Worm (Caenorhabditis elegans) whole organism, L3 larva: ENCODE results near the gene F01E11.18.

Experiments used
- R02D3.7 ChIP-seq: fragments of 150-350 bp; optimal IDR thresholded peaks from 2 replicates; lab custom pipeline; 2014; ENCODE audit warnings: missing biosample characterization, missing genetic modification characterization
- ZK546.5 ChIP-seq: sonication (generic microtip); optimal IDR thresholded peaks from 2 replicates; lab custom pipeline; 2017; ENCODE audit warnings: missing biosample characterization, missing genetic modification characterization
- ama-1 ChIP-seq: fragments of 150-350 bp; optimal IDR thresholded peaks from 2 replicates; lab custom pipeline; 2018
- ceh-16 ChIP-seq: sonication (generic microtip); optimal IDR thresholded peaks from 2 replicates; lab custom pipeline; 2017; ENCODE audit warnings: missing biosample characterization, missing genetic modification characterization
- ceh-28 ChIP-seq: fragments of 150-350 bp; optimal IDR thresholded peaks from 2 replicates; lab custom pipeline; 2014; ENCODE audit warnings: missing biosample characterization, missing genetic modification reagents, missing genetic modification characterization
- ceh-82 ChIP-seq: fragments of 150-350 bp; optimal IDR thresholded peaks from 2 replicates; lab custom pipeline; 2014; ENCODE audit warnings: missing biosample characterization, missing genetic modification characterization
- ceh-9 ChIP-seq: sonication (generic microtip); optimal IDR thresholded peaks from 2 replicates; lab custom pipeline; 2018; ENCODE audit warnings: missing biosample characterization, missing genetic modification characterization
- daf-12 ChIP-seq: fragments of 150-350 bp; optimal IDR thresholded peaks from 2 replicates; lab custom pipeline; 2014; ENCODE audit warnings: missing biosample characterization, missing genetic modification reagents, missing genetic modification characterization
- egl-27 ChIP-seq: sonication (generic microtip); optimal IDR thresholded peaks from 4 replicates; lab custom pipeline; 2017; ENCODE audit warnings: missing biosample characterization, missing genetic modification reagents, missing genetic modification characterization
- elt-1 ChIP-seq: fragments of 150-350 bp; optimal IDR thresholded peaks from 2 replicates; lab custom pipeline; 2014; ENCODE audit warnings: missing biosample characterization, missing genetic modification characterization
- elt-2 ChIP-seq: sonication (generic microtip); optimal IDR thresholded peaks from 2 replicates; lab custom pipeline; 2016; ENCODE audit warnings: missing genetic modification reagents, mild to moderate bottlenecking, missing genetic modification characterization, missing compliant biosample characterization
- elt-3 ChIP-seq, 3 experiments: fragments of 150-350 bp in 1 of 3; sonication (generic microtip) in 2 of 3; optimal IDR thresholded peaks; 2 replicates in 2 of 3; 4 replicates in 1 of 3; lab custom pipeline; 2014 to 2017; ENCODE audit warnings: missing biosample characterization in 3 of 3, missing genetic modification characterization in 3 of 3
- eor-1 ChIP-seq, 2 experiments: fragments of 150-350 bp; optimal IDR thresholded peaks; 2 replicates each; lab custom pipeline; 2014 to 2018; ENCODE audit warnings: missing biosample characterization in 2 of 2, missing genetic modification characterization in 2 of 2
- fkh-10 ChIP-seq: sonication (generic microtip); optimal IDR thresholded peaks from 2 replicates; lab custom pipeline; 2017; ENCODE audit warnings: missing biosample characterization, missing genetic modification reagents, missing genetic modification characterization
- hmg-11 ChIP-seq: sonication (generic microtip); optimal IDR thresholded peaks from 2 replicates; lab custom pipeline; 2016; ENCODE audit warnings: missing genetic modification characterization, missing compliant biosample characterization
- jun-1 ChIP-seq: fragments of 150-350 bp; optimal IDR thresholded peaks from 2 replicates; lab custom pipeline; 2014; ENCODE audit warnings: missing biosample characterization, missing genetic modification reagents, missing genetic modification characterization
- lin-15B ChIP-seq: fragments of 150-350 bp; optimal IDR thresholded peaks from 2 replicates; lab custom pipeline; 2014; ENCODE audit warnings: missing biosample characterization, missing genetic modification characterization
- lin-39 ChIP-seq: fragments of 150-350 bp; optimal IDR thresholded peaks from 2 replicates; lab custom pipeline; 2018; ENCODE audit warnings: missing biosample characterization, missing genetic modification reagents, missing genetic modification characterization
- lsy-12 ChIP-seq: sonication (generic microtip); optimal IDR thresholded peaks from 2 replicates; lab custom pipeline; 2016; ENCODE audit warnings: mild to moderate bottlenecking, missing genetic modification characterization, missing compliant biosample characterization
- mml-1 ChIP-seq: fragments of 150-350 bp; sonication (generic microtip); optimal IDR thresholded peaks from 3 replicates; lab custom pipeline; 2014; ENCODE audit warnings: missing biosample characterization, missing genetic modification characterization
- nfya-1 ChIP-seq: sonication (generic microtip); optimal IDR thresholded peaks from 2 replicates; lab custom pipeline; 2017; ENCODE audit warnings: missing genetic modification characterization, mild to moderate bottlenecking, missing compliant biosample characterization, antibody characterized with exemption, moderate library complexity; ENCODE audit not compliant: insufficient read depth
- nhr-12 ChIP-seq: fragments of 150-350 bp; optimal IDR thresholded peaks from 2 replicates; lab custom pipeline; 2014; ENCODE audit warnings: missing biosample characterization, missing genetic modification characterization
- nhr-23 ChIP-seq: fragments of 150-350 bp; optimal IDR thresholded peaks from 2 replicates; lab custom pipeline; 2014; ENCODE audit warnings: missing biosample characterization, missing genetic modification reagents, missing genetic modification characterization
- nhr-25 ChIP-seq: sonication (generic microtip); optimal IDR thresholded peaks from 2 replicates; lab custom pipeline; 2017; ENCODE audit warnings: missing biosample characterization, missing genetic modification characterization
- nhr-28 ChIP-seq: fragments of 150-350 bp; optimal IDR thresholded peaks from 2 replicates; lab custom pipeline; 2014; ENCODE audit warnings: missing biosample characterization, missing genetic modification characterization
- nhr-67 ChIP-seq: fragments of 150-350 bp; optimal IDR thresholded peaks from 2 replicates; lab custom pipeline; 2014; ENCODE audit warnings: missing biosample characterization, missing genetic modification characterization
- nhr-77 ChIP-seq: fragments of 150-350 bp; optimal IDR thresholded peaks from 2 replicates; lab custom pipeline; 2014; ENCODE audit warnings: missing biosample characterization, missing genetic modification characterization
- pha-4 ChIP-seq: fragments of 150-350 bp; optimal IDR thresholded peaks from 2 replicates; lab custom pipeline; 2014; ENCODE audit warnings: missing biosample characterization, missing genetic modification reagents, missing genetic modification characterization
- pqm-1 ChIP-seq: fragments of 150-350 bp; optimal IDR thresholded peaks from 2 replicates; lab custom pipeline; 2017; ENCODE audit warnings: missing biosample characterization, missing genetic modification characterization, inconsistent platforms
- sea-2 ChIP-seq: fragments of 150-350 bp; sonication (generic microtip); optimal IDR thresholded peaks from 4 replicates; lab custom pipeline; 2014; ENCODE audit warnings: missing biosample characterization, missing genetic modification reagents, missing genetic modification characterization
- skn-1 ChIP-seq: fragments of 150-350 bp; optimal IDR thresholded peaks from 2 replicates; lab custom pipeline; 2014; ENCODE audit warnings: missing biosample characterization, missing genetic modification characterization
- snpc-4 ChIP-seq: fragments of 150-350 bp; optimal IDR thresholded peaks from 2 replicates; lab custom pipeline; 2014; ENCODE audit warnings: missing biosample characterization, missing genetic modification characterization
- unc-39 ChIP-seq: sonication (generic microtip); optimal IDR thresholded peaks from 4 replicates; lab custom pipeline; 2017; ENCODE audit warnings: missing biosample characterization, missing genetic modification characterization
- ztf-11 ChIP-seq: fragments of 150-350 bp; optimal IDR thresholded peaks from 2 replicates; lab custom pipeline; 2014; ENCODE audit warnings: missing biosample characterization, missing genetic modification characterization
- ztf-4 ChIP-seq: fragments of 150-350 bp; optimal IDR thresholded peaks from 2 replicates; lab custom pipeline; 2014; ENCODE audit warnings: missing biosample characterization, missing genetic modification characterization

Gene F01E11.18

DNA sequence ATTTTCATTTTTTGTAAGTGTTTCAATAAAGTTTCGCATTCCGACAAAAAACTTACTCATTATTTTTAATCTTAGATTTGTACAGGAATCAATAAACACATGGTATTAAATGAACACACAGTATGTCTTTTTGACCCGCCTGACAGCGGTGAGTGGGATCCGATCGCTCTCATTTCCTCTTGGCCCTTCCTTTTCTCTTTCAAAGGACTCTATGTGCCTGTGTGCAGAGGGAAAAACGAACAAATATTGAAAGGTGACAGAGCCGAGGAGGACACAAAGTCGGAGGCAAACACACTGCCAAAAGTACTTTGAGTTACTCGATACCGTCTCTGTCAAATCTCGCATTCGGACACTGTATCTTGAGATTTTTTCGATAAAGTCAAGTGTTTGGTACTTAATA, 7.0 kb downstream of the F01E11.18 start, which contains the start of the genes F01E11.20 and tsp-16:
Gene F01E11.20, minus strand, starts transcription at position 101 of the 400 bp plus-strand sequence.
Gene tsp-16, minus strand, starts transcription at position 173 of the 400 bp plus-strand sequence.
- TF ChIP-seq pha-4 (tag; lab: Kevin White, UChicago) (peak; percentile 70), ZK546.5 (tag; lab: Kevin White, UChicago) (no peak)

DNA sequence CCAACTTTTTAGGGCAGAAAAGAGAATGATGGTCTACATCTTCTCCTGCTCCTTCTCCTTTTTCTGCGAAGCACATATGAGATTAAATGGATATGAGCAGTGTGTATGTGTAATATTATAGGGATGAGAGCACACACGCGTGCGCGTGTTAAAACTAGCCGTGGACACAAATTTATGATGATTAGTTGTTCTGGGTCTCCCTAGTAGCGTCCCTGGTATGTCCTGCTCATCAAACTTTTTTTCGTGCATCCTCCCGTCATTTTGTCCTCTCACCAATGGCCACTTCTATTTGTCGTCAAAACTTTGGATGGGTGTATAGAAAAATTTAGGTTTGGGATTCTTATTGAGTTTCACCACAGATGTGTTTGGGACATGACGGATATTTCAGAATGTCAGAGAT, 12.5 kb downstream of the F01E11.18 start:
- TF ChIP-seq elt-2 (tag; lab: Kevin White, UChicago) = no peak
- no peak for TF ChIP-seq pqm-1 (tag; lab: Kevin White, UChicago)
- TF ChIP-seq lin-39 (tag; lab: Kevin White, UChicago) = no peak
- TF ChIP-seq lsy-12 = no peak
- TF ChIP-seq sea-2 (GFP tag; lab: Kevin White, UChicago) = no peak
- no peak for TF ChIP-seq ceh-82 (tag; lab: Kevin White, UChicago)
- TF ChIP-seq daf-12 (tag; lab: Kevin White, UChicago) = no peak
- no peak for TF ChIP-seq fkh-10 (GFP tag; lab: Kevin White, UChicago)
- no peak for TF ChIP-seq ama-1
- TF ChIP-seq snpc-4 = no peak
- no peak for TF ChIP-seq nhr-28 (tag; lab: Kevin White, UChicago)
- no peak for TF ChIP-seq ztf-4 (tag; lab: Kevin White, UChicago)

DNA sequence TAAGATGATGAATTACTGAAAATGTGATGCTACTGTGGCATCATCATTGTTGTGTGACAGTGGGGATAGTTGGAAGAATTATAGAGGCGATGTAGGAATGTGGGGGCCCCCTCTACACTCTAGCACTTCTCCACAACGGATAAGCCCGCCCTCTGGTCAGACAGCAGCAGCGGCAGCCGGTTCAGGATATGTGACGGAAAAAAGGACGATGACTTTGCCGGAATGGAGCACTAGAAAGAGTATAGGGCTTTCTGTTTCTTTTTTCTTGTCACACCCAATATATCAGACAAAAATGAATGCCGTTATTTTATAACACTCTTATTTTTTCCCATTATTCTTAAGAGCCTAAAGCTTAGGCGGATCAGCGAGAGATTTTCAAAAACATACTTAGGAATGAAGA, 16.0 kb downstream of the F01E11.18 start, which contains the start of gene tyra-2:
Gene tyra-2, minus strand, starts transcription at position 101 of the 400 bp plus-strand sequence.
- TF ChIP-seq R02D3.7 (tag; lab: Kevin White, UChicago) = no peak
- TF ChIP-seq nfya-1 (tag; lab: Kevin White, UChicago) = no peak
- TF ChIP-seq nhr-25 (tag; lab: Kevin White, UChicago) = no peak
- TF ChIP-seq fkh-10 (GFP tag; lab: Kevin White, UChicago) = no peak
- TF ChIP-seq lin-15B (tag; lab: Kevin White, UChicago) = no peak

DNA sequence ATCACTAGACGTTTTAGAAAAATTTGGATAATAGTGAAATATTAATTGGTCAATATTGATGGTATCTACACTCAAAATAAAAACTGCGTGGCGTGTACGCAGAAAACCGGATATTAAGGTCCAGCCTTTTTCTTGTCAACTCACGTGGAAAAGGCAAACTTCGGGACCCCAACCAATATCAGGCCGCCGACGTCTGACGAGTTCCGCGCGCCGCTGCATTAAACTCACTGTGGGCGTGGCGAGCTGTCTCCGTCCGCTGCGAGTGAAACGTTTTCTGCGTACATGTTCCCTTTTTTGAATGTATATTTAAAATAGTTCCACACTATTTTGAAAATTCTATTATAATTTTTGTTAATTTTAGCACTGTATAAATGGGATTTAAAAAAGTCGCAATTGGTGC, 16.5 kb downstream of the F01E11.18 start:
- TF ChIP-seq fkh-10 (GFP tag; lab: Kevin White, UChicago) = no peak
- peak; percentile 6 for TF ChIP-seq snpc-4
- no peak for TF ChIP-seq nfya-1 (tag; lab: Kevin White, UChicago)
- TF ChIP-seq jun-1 (tag; lab: Kevin White, UChicago) = no peak
- no peak for TF ChIP-seq lin-15B (tag; lab: Kevin White, UChicago)

DNA sequence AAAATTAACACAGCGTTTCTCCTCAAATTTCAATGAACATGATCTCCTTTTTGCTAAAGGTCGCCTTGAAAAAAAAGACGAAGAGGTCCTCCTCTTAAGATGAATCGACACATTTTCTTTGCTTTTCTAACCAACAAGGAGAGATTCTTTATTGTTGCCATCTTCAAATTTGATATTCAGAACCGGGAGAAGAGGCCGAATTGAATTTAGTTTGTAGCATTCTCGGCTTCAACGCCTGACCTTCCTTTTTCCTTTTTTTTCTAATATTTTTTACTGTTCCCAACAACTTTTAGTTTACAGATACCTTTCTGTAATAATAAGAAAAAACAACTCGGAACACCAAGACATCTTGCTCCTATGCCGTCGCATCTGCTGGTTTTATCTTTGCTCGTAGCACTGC, 30.3 kb downstream of the F01E11.18 start, which contains the start of gene cah-5:
Gene cah-5, plus strand, starts transcription at position 301 of the 400 bp plus-strand sequence.
- no peak for TF ChIP-seq egl-27 (tag; lab: Kevin White, UChicago)
- no peak for TF ChIP-seq skn-1 (tag; lab: Kevin White, UChicago)
- no peak for TF ChIP-seq ceh-9
- TF ChIP-seq ztf-4 (tag; lab: Kevin White, UChicago) = no peak
- TF ChIP-seq nhr-67 (tag; lab: Kevin White, UChicago) = no peak
- no peak for TF ChIP-seq mml-1 (tag; lab: Kevin White, UChicago)
- TF ChIP-seq ceh-16 = no peak
- no peak for TF ChIP-seq elt-1
- TF ChIP-seq unc-39 (tag; lab: Kevin White, UChicago) = no peak
- TF ChIP-seq snpc-4 = no peak
- TF ChIP-seq R02D3.7 (tag; lab: Kevin White, UChicago) = no peak
- TF ChIP-seq ama-1 = no peak
- no peak for TF ChIP-seq hmg-11
- no peak for TF ChIP-seq nhr-12 (tag; lab: Kevin White, UChicago)
- TF ChIP-seq sea-2 (GFP tag; lab: Kevin White, UChicago) = no peak
- no peak for TF ChIP-seq ztf-11 (tag; lab: Kevin White, UChicago)

DNA sequence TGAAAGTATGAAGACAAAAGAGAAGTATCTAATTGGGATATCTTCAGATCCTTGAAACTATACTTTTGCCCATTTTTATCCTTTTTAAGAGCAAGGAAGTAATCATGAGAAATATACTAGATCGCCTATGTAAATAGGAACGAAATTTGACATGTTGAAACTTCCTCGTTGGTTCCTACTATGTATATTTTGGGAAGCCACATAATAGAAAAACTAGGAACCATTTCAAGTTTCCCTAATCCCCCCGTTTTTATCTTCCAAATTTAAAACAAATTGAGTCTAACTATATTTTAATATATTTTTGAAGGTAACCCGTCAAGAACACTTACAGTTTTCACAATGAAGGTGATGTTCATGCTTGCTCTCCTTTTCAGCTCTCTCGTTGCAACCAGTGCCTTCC, 39.4 kb downstream of the F01E11.18 start, which contains the start of gene flp-26:
Gene flp-26, plus strand, starts transcription at position 301 of the 400 bp plus-strand sequence.
- no peak for TF ChIP-seq skn-1 (tag; lab: Kevin White, UChicago)
- no peak for TF ChIP-seq ceh-16
- no peak for TF ChIP-seq jun-1 (tag; lab: Kevin White, UChicago)
- TF ChIP-seq eor-1 (tag; optimal IDR thresholded peaks at IDR 0.05; lab: Kevin White, UChicago) = no peak
- no peak for TF ChIP-seq elt-3 (tag; optimal IDR thresholded peaks at IDR 0.05; lab: Kevin White, UChicago)
- TF ChIP-seq ceh-28 = no peak
- no peak for TF ChIP-seq nhr-67 (tag; lab: Kevin White, UChicago)
- TF ChIP-seq nhr-77 (tag; lab: Kevin White, UChicago) = no peak
- no peak for TF ChIP-seq nhr-23 (tag; lab: Kevin White, UChicago)
- TF ChIP-seq, all 47 proteins: peak for 0
